Worm (Caenorhabditis elegans) whole organism, L4 larva: ENCODE data around the gene F22B3.8.

ENCODE experiments used
- dve-1 ChIP-seq: sonication (generic microtip); optimal IDR thresholded peaks from 2 replicates; lab custom pipeline; 2017; ENCODE audit warnings: antibody characterized with exemption, mild to moderate bottlenecking, missing genetic modification characterization, missing compliant biosample characterization; ENCODE audit not compliant: insufficient read depth
- nhr-11 ChIP-seq: fragments of 150-350 bp; optimal IDR thresholded peaks from 2 replicates; lab custom pipeline; 2014; ENCODE audit warnings: missing biosample characterization, missing genetic modification characterization
- pha-4 ChIP-seq, 2 experiments: fragments of 150-350 bp in 1 of 2; fragments of 200-800 bp in 1 of 2; sonication (Bioruptor generic) in 1 of 2; IDR thresholded peaks in 1 of 2; optimal IDR thresholded peaks in 1 of 2; 2 replicates each; pipeline versions ENCODE4 v1.3.6 to Lab custom; 2014 to 2022; ENCODE audit warnings: missing genetic modification characterization in 2 of 2, missing genetic modification reagents in 2 of 2, missing biosample characterization in 1 of 2, missing compliant biosample characterization in 1 of 2

DNA sequence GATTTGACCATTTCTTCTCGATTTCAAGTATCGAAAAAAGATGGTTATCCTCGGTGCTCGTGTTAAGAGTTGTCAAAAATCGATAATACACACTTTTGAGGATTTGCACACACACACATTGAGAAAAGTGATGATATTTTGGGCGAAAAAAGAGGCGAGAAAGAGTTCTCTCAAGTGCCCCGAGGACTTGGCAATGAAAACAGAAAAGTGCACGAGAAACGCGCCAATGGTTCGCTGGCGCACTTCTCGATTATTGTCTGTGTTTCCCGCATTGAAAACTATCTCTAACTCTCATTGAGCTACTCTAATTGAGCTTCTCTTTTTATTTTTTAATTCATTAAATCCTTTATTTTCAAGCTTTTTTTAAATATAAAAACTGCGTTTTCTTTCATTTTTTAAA is 9.0 kb upstream of the F22B3.8 start:
- TF ChIP-seq dve-1 (tag; lab: Kevin White, UChicago) = peak; percentile 49
- TF ChIP-seq nhr-11 (tag; lab: Kevin White, UChicago) = peak; percentile 53
- no peak for TF ChIP-seq pha-4 (GFP tag; IDR thresholded peaks at IDR 0.05; lab: Robert Waterston, UW)
- peak; percentile 66 for TF ChIP-seq pha-4 (tag; optimal IDR thresholded peaks at IDR 0.05; lab: Kevin White, UChicago)
